Worm (Caenorhabditis elegans): Measurements from ENCODE around the gene clec-40.

DNA sequence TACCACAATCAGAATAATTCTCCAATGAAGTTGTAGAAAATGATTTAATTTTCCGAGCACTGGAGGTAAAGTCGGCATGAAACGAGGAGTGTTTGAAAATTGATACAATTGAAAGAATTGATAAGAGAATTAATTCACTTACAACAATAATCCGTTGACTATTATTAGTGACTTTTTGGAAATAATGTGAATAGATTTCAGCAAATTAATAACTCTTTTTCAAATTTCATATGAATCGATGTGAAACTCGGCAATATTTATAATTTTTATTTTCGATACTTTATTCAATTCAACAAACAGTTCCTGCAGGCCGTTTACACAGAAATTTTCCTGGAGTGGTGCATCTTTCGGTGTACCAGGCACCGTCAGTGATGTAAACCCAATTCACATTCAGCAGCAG lies 11.1 kb upstream of the clec-40 start, which contains the start of gene clec-37:
- TF ChIP-seq nhr-12 (tag; optimal IDR thresholded peaks at IDR 0.05) (no peak), nhr-28 (tag; optimal IDR thresholded peaks at IDR 0.05) (no peak), unc-62 (GFP tag; optimal IDR thresholded peaks at IDR 0.05) (no peak), lin-13 (tag; optimal IDR thresholded peaks at IDR 0.05) (no peak), snpc-4 (tag; optimal IDR thresholded peaks at IDR 0.05) (no peak), sem-2 (GFP tag; optimal IDR thresholded peaks at IDR 0.05) (no peak), lsy-2 (tag; optimal IDR thresholded peaks at IDR 0.05) (no peak), elt-3 (tag; optimal IDR thresholded peaks at IDR 0.05) (no peak), drap-1 (GFP tag; optimal IDR thresholded peaks at IDR 0.05) (no peak), ztf-11 (tag; optimal IDR thresholded peaks at IDR 0.05) (no peak)

All from whole organism, mixed stage, embryonic.